Fruit fly (Drosophila melanogaster) whole organism, embryonic: Measurements from ENCODE around the gene Sytbeta.

ENCODE experiments used
- Bgb ChIP-seq: fragments of 200-800 bp; sonication (Bioruptor generic); IDR thresholded peaks from 2 replicates; pipeline ENCODE4 v1.3.6; 2022; ENCODE audit warnings: missing biosample characterization, missing genetic modification characterization; ENCODE audit not compliant: partially characterized antibody
- Bteb2 ChIP-seq: fragments of 200-800 bp; sonication (Bioruptor generic); optimal IDR thresholded peaks from 2 replicates; lab custom pipeline; 2016; ENCODE audit warnings: missing biosample characterization, missing genetic modification characterization
- CG10209 ChIP-seq: fragments of 200-800 bp; sonication (Bioruptor generic); optimal IDR thresholded peaks from 3 replicates; lab custom pipeline; 2017; ENCODE audit warnings: missing biosample characterization, mild to moderate bottlenecking, missing genetic modification characterization, missing genetic modification reagents
- CG1024 ChIP-seq: fragments of 200-800 bp; sonication (Bioruptor generic); IDR thresholded peaks from 2 replicates; pipeline ENCODE4 v1.3.6; 2022; ENCODE audit warnings: missing biosample characterization, missing genetic modification characterization
- CG12299 ChIP-seq: fragments of 200-800 bp; sonication (Bioruptor generic); optimal IDR thresholded peaks from 2 replicates; lab custom pipeline; 2018; ENCODE audit warnings: missing biosample characterization, mild to moderate bottlenecking, missing genetic modification characterization
- CG14965 ChIP-seq: fragments of 200-800 bp; sonication (Bioruptor generic); optimal IDR thresholded peaks from 2 replicates; lab custom pipeline; 2016; ENCODE audit warnings: missing biosample characterization, missing genetic modification characterization, borderline replicate concordance
- CG15479 ChIP-seq: fragments of 200-800 bp; sonication (Bioruptor generic); optimal IDR thresholded peaks from 3 replicates; lab custom pipeline; 2019; ENCODE audit warnings: missing biosample characterization, mild to moderate bottlenecking, missing genetic modification characterization, moderate library complexity
- CG18619 ChIP-seq: fragments of 200-800 bp; sonication (Bioruptor generic); optimal IDR thresholded peaks from 3 replicates; lab custom pipeline; 2017; ENCODE audit warnings: missing biosample characterization, mild to moderate bottlenecking, missing genetic modification characterization
- CG2129 ChIP-seq: fragments of 200-800 bp; sonication (Bioruptor generic); IDR thresholded peaks from 2 replicates; pipeline ENCODE4 v1.3.6; 2022; ENCODE audit warnings: missing biosample characterization, missing genetic modification characterization; ENCODE audit not compliant: partially characterized antibody
- CG31388 ChIP-seq: fragments of 200-800 bp; sonication (Bioruptor generic); optimal IDR thresholded peaks from 2 replicates; lab custom pipeline; 2016; ENCODE audit warnings: missing biosample characterization, missing genetic modification characterization
- CG32772 ChIP-seq: fragments of 200-800 bp; sonication (Bioruptor generic); IDR thresholded peaks from 2 replicates; pipeline ENCODE4 v1.3.6; 2022; ENCODE audit warnings: missing biosample characterization, missing genetic modification characterization
- CG4617 ChIP-seq: fragments of 200-800 bp; sonication (Bioruptor generic); optimal IDR thresholded peaks from 3 replicates; lab custom pipeline; 2016; ENCODE audit warnings: missing biosample characterization, missing genetic modification characterization, borderline replicate concordance
- CG4820 ChIP-seq: fragments of 200-800 bp; sonication (Bioruptor generic); optimal IDR thresholded peaks from 3 replicates; lab custom pipeline; 2016; ENCODE audit warnings: missing biosample characterization, missing genetic modification characterization
- CG4854 ChIP-seq: fragments of 200-800 bp; sonication (Bioruptor generic); optimal IDR thresholded peaks from 2 replicates; lab custom pipeline; 2016; ENCODE audit warnings: missing biosample characterization, missing genetic modification characterization, inconsistent platforms
- CG5953 ChIP-seq: fragments of 200-800 bp; sonication (Bioruptor generic); IDR thresholded peaks from 2 replicates; pipeline ENCODE4 v1.3.6; 2022; ENCODE audit warnings: missing biosample characterization, missing genetic modification characterization
- CG7987 ChIP-seq: fragments of 200-800 bp; sonication (Bioruptor generic); optimal IDR thresholded peaks from 2 replicates; lab custom pipeline; 2018; ENCODE audit warnings: missing biosample characterization, mild to moderate bottlenecking, missing genetic modification characterization, moderate library complexity
- CG8765 ChIP-seq: fragments of 200-800 bp; sonication (Bioruptor generic); IDR thresholded peaks from 2 replicates; pipeline ENCODE4 v1.3.6; 2022; ENCODE audit warnings: missing biosample characterization, missing genetic modification characterization
- CoRest ChIP-seq: fragments of 200-800 bp; sonication (Bioruptor generic); optimal IDR thresholded peaks from 3 replicates; lab custom pipeline; 2018; ENCODE audit warnings: missing biosample characterization, mild to moderate bottlenecking, missing genetic modification characterization, moderate library complexity
- Dll ChIP-seq: fragments of 200-800 bp; sonication (Bioruptor generic); IDR thresholded peaks from 4 replicates; pipeline ENCODE4 v1.3.6; 2022; ENCODE audit warnings: missing biosample characterization, missing genetic modification characterization; ENCODE audit not compliant: partially characterized antibody
- E2f1 ChIP-seq: fragments of 200-800 bp; sonication (Bioruptor generic); IDR thresholded peaks from 2 replicates; pipeline ENCODE4 v1.3.6; 2022; ENCODE audit warnings: missing biosample characterization, missing genetic modification characterization
- Fer3 ChIP-seq: fragments of 200-800 bp; sonication (Bioruptor generic); optimal IDR thresholded peaks from 2 replicates; lab custom pipeline; 2018; ENCODE audit warnings: missing biosample characterization, mild to moderate bottlenecking, missing genetic modification characterization, moderate library complexity
- Hr78 ChIP-seq, 2 experiments: fragments of 200-800 bp in 1 of 2; fragments of >200 bp in 1 of 2; sonication (Bioruptor generic) in 1 of 2; optimal IDR thresholded peaks; 2 replicates each; lab custom pipeline; 2017 to 2019; ENCODE audit warnings: missing biosample characterization in 2 of 2, missing genetic modification characterization in 2 of 2, mild to moderate bottlenecking in 1 of 2, moderate library complexity in 1 of 2
- Lpt ChIP-seq: fragments of >200 bp; optimal IDR thresholded peaks from 2 replicates; lab custom pipeline; 2018; ENCODE audit warnings: missing biosample characterization, missing genetic modification characterization
- NC2α ChIP-seq: fragments of 200-800 bp; sonication (Bioruptor generic); optimal IDR thresholded peaks from 2 replicates; lab custom pipeline; 2016; ENCODE audit warnings: missing biosample characterization, missing genetic modification characterization
- NK7.1 ChIP-seq: fragments of 200-800 bp; sonication (Bioruptor generic); optimal IDR thresholded peaks from 3 replicates; lab custom pipeline; 2016; ENCODE audit warnings: missing biosample characterization, missing genetic modification characterization
- Neu2 ChIP-seq: fragments of 200-800 bp; sonication (Bioruptor generic); optimal IDR thresholded peaks from 3 replicates; lab custom pipeline; 2016; ENCODE audit warnings: missing biosample characterization, missing genetic modification characterization, borderline replicate concordance
- Rx ChIP-seq: fragments of 200-800 bp; sonication (Bioruptor generic); IDR thresholded peaks from 2 replicates; pipeline ENCODE4 v1.3.6; 2022; ENCODE audit warnings: missing biosample characterization, missing genetic modification characterization
- Scr ChIP-seq: fragments of 200-800 bp; sonication (Bioruptor generic); IDR thresholded peaks from 2 replicates; pipeline ENCODE4 v1.3.6; 2022; ENCODE audit warnings: missing biosample characterization, missing genetic modification characterization; ENCODE audit not compliant: partially characterized antibody
- Six4 ChIP-seq: fragments of 200-800 bp; sonication (Bioruptor generic); optimal IDR thresholded peaks from 2 replicates; lab custom pipeline; 2016; ENCODE audit warnings: missing biosample characterization, missing genetic modification characterization
- Sry-β ChIP-seq: fragments of 200-800 bp; sonication (Bioruptor generic); optimal IDR thresholded peaks from 2 replicates; lab custom pipeline; 2018; ENCODE audit warnings: missing biosample characterization, mild to moderate bottlenecking, missing genetic modification characterization, moderate library complexity
- Tbp ChIP-seq: fragments of >200 bp; optimal IDR thresholded peaks from 2 replicates; lab custom pipeline; 2018; ENCODE audit warnings: missing biosample characterization, missing genetic modification characterization
- Vsx1 ChIP-seq: fragments of 200-800 bp; sonication (Bioruptor generic); optimal IDR thresholded peaks from 2 replicates; lab custom pipeline; 2017; ENCODE audit warnings: missing biosample characterization, mild to moderate bottlenecking, missing genetic modification characterization, missing genetic modification reagents
- bab2 ChIP-seq: fragments of 200-800 bp; sonication (Bioruptor generic); optimal IDR thresholded peaks from 2 replicates; lab custom pipeline; 2016; ENCODE audit warnings: missing biosample characterization, missing genetic modification characterization
- br ChIP-seq: fragments of >200 bp; optimal IDR thresholded peaks from 2 replicates; lab custom pipeline; 2017
- dpn ChIP-seq, 2 experiments: fragments of 200-800 bp; sonication (Bioruptor generic); optimal IDR thresholded peaks; 3 replicates each; lab custom pipeline; 2016; ENCODE audit warnings: missing biosample characterization in 2 of 2, missing genetic modification characterization in 2 of 2
- fru ChIP-seq: fragments of >200 bp; optimal IDR thresholded peaks from 2 replicates; lab custom pipeline; 2017
- grn ChIP-seq: fragments of 200-800 bp; sonication (Bioruptor generic); optimal IDR thresholded peaks from 3 replicates; lab custom pipeline; 2017; ENCODE audit warnings: missing biosample characterization, missing genetic modification characterization
- gt ChIP-seq: fragments of 200-800 bp; sonication (Bioruptor generic); IDR thresholded peaks from 2 replicates; pipeline ENCODE4 v1.3.6; 2022; ENCODE audit warnings: missing biosample characterization, missing genetic modification characterization
- hbn ChIP-seq: fragments of 200-800 bp; sonication (Bioruptor generic); IDR thresholded peaks from 2 replicates; pipeline ENCODE4 v1.3.6; 2022; ENCODE audit warnings: missing biosample characterization, missing genetic modification characterization; ENCODE audit not compliant: partially characterized antibody
- kay ChIP-seq: fragments of 200-800 bp; sonication (Bioruptor generic); optimal IDR thresholded peaks from 2 replicates; lab custom pipeline; 2016; ENCODE audit warnings: missing biosample characterization, missing genetic modification characterization
- p53 ChIP-seq: fragments of 200-800 bp; sonication (Bioruptor generic); optimal IDR thresholded peaks from 2 replicates; lab custom pipeline; 2016; ENCODE audit warnings: missing biosample characterization, missing genetic modification characterization
- prd ChIP-seq, 3 experiments: fragments of >200 bp in 2 of 3; fragments of 200-800 bp in 1 of 3; sonication (Bioruptor generic) in 1 of 3; optimal IDR thresholded peaks in 2 of 3; IDR thresholded peaks in 1 of 3; 2 replicates in 2 of 3; 3 replicates in 1 of 3; pipeline versions ENCODE4 v1.3.6 to Lab custom; 2017 to 2022; ENCODE audit warnings: missing biosample characterization in 1 of 3, missing genetic modification characterization in 1 of 3
- sens ChIP-seq: fragments of 200-800 bp; sonication (Bioruptor generic); peaks from one replicate; lab custom pipeline; 2016; ENCODE audit warnings: missing biosample characterization, missing genetic modification characterization
- sens-2 ChIP-seq: fragments of 200-800 bp; sonication (Bioruptor generic); IDR thresholded peaks from 2 replicates; pipeline ENCODE4 v1.3.6; 2022; ENCODE audit warnings: missing biosample characterization, missing genetic modification characterization
- sisA ChIP-seq: fragments of 200-800 bp; sonication (Bioruptor generic); IDR thresholded peaks from 2 replicates; pipeline ENCODE4 v1.3.6; 2022; ENCODE audit warnings: missing biosample characterization, missing genetic modification characterization
- tx ChIP-seq: fragments of 200-800 bp; sonication (Bioruptor generic); optimal IDR thresholded peaks from 2 replicates; lab custom pipeline; 2016; ENCODE audit warnings: missing biosample characterization, missing genetic modification characterization
- wek ChIP-seq: fragments of 200-800 bp; sonication (Bioruptor generic); optimal IDR thresholded peaks from 3 replicates; lab custom pipeline; 2018; ENCODE audit warnings: missing biosample characterization, mild to moderate bottlenecking, missing genetic modification characterization, moderate library complexity
- wor ChIP-seq: fragments of 200-800 bp; sonication (Bioruptor generic); IDR thresholded peaks from 2 replicates; pipeline ENCODE4 v1.3.6; 2022; ENCODE audit warnings: missing biosample characterization, missing genetic modification characterization

The Sytbeta gene

DNA sequence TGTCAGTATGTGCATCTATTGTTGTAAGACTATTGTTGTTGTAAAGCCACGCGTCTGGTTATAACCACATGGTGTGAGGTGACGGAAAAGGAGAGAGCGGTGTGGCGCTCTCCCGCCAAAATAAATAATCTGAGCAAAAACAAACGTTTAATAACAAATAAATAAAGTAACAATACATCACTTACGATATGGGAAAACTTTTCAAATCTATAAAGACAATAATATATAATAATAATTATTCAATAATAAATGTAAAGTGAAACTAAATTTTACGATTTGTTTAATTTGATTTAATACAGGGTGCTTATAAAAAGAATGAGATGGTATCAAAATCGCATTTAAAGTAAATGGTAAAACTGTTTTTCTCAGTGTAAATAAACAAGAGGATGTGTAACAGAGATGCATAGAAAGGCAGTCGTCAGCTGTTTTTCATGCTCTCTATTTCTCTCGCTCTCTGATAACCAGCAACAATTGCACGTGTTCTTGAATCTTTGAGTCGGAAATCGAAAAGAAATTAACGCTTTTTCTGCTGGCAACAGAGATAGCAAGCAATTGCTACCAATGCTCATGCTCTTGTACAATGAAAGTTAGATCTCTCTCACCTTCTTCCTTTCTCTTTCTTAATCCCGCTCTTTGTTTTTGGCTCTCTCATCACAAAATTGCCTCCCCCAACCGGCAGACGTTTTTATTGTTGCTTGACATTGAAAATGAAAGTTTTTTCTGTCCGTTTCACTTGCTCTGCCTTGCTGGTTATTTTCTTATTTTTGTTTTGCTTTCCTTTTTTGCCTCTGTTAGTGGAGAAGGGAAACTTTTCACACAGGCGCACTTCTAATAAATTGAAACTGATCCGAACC is 34.1 kb upstream of the Sytbeta start (continued):
- TF ChIP-seq NC2α (no peak), Dll (GFP tag; lab: Robert Waterston, UW) (peak; percentile 47; the same call in 3 of the 4 replicates), NK7.1 (GFP tag; lab: Kevin White, UChicago) (peak; percentile 58), Six4 (GFP tag; lab: Kevin White, UChicago) (peak; percentile 87), hbn (no peak; the same call in 1 of the 2 replicates), CG4617 (no peak), CG15479 (GFP tag; lab: Kevin White, UChicago) (peak; percentile 13), grn (peak; percentile 38), Sry-β (GFP tag; lab: Kevin White, UChicago) (peak; percentile 41), E2f1 (peak; percentile 93), CG4854 (GFP tag; lab: Kevin White, UChicago) (no peak), br (lab: Kevin White, UChicago) (no peak), sens-2 (0 out of 2 replicates have a peak, but pooled peaks have one; percentile 5), Neu2 (no peak), CG14965 (GFP tag; lab: Kevin White, UChicago) (peak; percentile 5), CoRest (peak; percentile 83), CG5953 (GFP tag; lab: Robert Waterston, UW) (peak; percentile 63; the same call in 1 of the 2 replicates), CG31388 (GFP tag; lab: Kevin White, UChicago) (peak; percentile 49), Hr78 (GFP tag; optimal IDR thresholded peaks at IDR 0.05; lab: Kevin White, UChicago) (peak in 1 of 2 experiments; percentile 81), Scr (GFP tag; lab: Robert Waterston, UW) (no peak), CG4820 (GFP tag; lab: Kevin White, UChicago) (peak; percentile 87), tx (no peak), p53 (GFP tag; lab: Kevin White, UChicago) (peak; percentile 13), CG1024 (GFP tag; lab: Robert Waterston, UW) (peak; percentile 85), CG18619 (GFP tag; lab: Kevin White, UChicago) (peak; percentile 61), wek (GFP tag; lab: Kevin White, UChicago) (no peak), sens (peak; percentile 92), gt (GFP tag; lab: Robert Waterston, UW) (peak; percentile 39; the same call in 1 of the 2 replicates), CG7987 (peak; percentile 67), CG2129 (no peak), Rx (GFP tag; lab: Robert Waterston, UW) (peak; percentile 31), Tbp (GFP tag; lab: Kevin White, UChicago) (no peak), bab2 (GFP tag; lab: Kevin White, UChicago) (peak; percentile 11), kay (GFP tag; lab: Kevin White, UChicago) (peak; percentile 37), wor (GFP tag; lab: Robert Waterston, UW) (peak; percentile 50; the same call in 1 of the 2 replicates), CG32772 (GFP tag; lab: Robert Waterston, UW) (peak; percentile 71; the same call in 1 of the 2 replicates), CG10209 (GFP tag; lab: Kevin White, UChicago) (peak; percentile 74), Bteb2 (no peak), Lpt (GFP tag; lab: Kevin White, UChicago) (no peak), prd (optimal IDR thresholded peaks at IDR 0.05; lab: Kevin White, UChicago) (no peak), prd (GFP tag; IDR thresholded peaks at IDR 0.05; lab: Robert Waterston, UW) (peak; percentile 80), dpn (GFP tag; optimal IDR thresholded peaks at IDR 0.05; lab: Kevin White, UChicago) (peak in 1 of 2 experiments; percentile 75), Bgb (GFP tag; lab: Robert Waterston, UW) (no peak; the same call in 1 of the 2 replicates), Fer3 (tag; lab: Kevin White, UChicago) (peak; percentile 89), CG12299 (tag; lab: Kevin White, UChicago) (peak; percentile 86), sisA (GFP tag; lab: Robert Waterston, UW) (peak; percentile 67; the same call in 1 of the 2 replicates), Vsx1 (GFP tag; lab: Kevin White, UChicago) (peak; percentile 86), CG8765 (no peak), fru (no peak)
